Fruit fly (Drosophila melanogaster) S2 (cell line): Measurements from ENCODE around the gene beat-Ib.

Experiments used
- CG8478 ChIP-seq: fragments of >200 bp; optimal IDR thresholded peaks from 2 replicates; lab custom pipeline; 2018
- CTCF ChIP-seq, 2 experiments: fragments of >200 bp; optimal IDR thresholded peaks; 2 replicates each; lab custom pipeline; 2018

DNA sequence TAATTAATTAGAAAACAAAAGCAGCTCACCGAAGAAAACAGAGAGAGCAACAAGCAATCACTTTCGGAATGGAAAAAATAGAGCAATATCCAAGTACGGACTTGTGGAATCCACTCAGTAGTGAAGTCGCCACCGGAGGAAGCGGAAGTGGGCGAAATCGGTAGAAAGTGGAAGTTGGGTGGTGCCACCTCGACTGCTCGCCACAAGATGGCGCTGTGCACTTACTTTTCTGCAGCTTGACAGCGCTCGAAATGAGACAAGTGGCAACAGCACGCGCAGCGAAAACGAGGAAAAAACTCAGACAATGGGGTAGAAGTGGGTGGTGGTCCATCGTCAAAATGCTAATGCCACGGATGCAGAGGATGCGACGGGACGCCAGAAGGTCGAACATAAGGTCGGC, 12.8 kb downstream of the beat-Ib start:
- TF ChIP-seq CTCF (optimal IDR thresholded peaks at IDR 0.05; lab: Kevin White, UChicago), result peak; percentile 76 to 81
- TF ChIP-seq CG8478 (lab: Kevin White, UChicago), result no peak
